Worm (Caenorhabditis elegans) whole organism, early embryonic: ENCODE results near the gene C14C10.10.

Source experiments
- F13C5.2 ChIP-seq: sonication (generic microtip); optimal IDR thresholded peaks from 2 replicates; lab custom pipeline; 2017; ENCODE audit warnings: mild to moderate bottlenecking, missing genetic modification characterization, inconsistent platforms, missing compliant biosample characterization
- aly-1 ChIP-seq: sonication (generic microtip); optimal IDR thresholded peaks from 2 replicates; lab custom pipeline; 2016; ENCODE audit warnings: missing genetic modification characterization, missing compliant biosample characterization
- ama-1 ChIP-seq: fragments of 150-350 bp; optimal IDR thresholded peaks from 2 replicates; lab custom pipeline; 2014

DNA sequence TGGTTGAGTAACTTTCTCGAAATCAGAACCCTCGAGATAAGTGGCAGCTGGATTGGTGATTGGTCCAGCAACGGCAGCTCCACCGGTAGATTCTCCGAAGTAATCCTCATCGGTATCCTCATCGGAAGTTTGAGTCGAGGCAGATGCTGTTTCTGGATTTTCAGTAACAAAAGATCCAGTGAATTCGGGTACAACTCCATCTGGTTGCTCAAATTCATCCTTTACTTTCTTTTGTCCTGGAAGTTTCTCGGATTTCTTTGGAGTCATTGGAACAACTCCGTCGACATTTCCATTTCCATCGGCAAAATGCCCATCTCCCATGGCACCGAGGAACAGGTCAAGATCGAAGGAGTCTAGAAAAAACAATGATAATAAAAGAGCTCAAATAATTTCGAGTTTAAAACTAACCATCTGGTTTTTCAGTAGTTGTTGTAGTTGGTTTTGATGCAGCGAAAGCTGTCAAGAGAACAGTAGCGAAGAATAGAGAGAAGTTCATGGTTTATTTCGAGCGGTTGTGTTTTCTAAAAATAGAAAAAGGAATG, 46.2 kb downstream of the C14C10.10 start, which contains the start of gene F45D3.4:
- TF ChIP-seq ama-1: no peak
- TF ChIP-seq F13C5.2 (tag; lab: Kevin White, UChicago): no peak
- TF ChIP-seq aly-1 (tag; lab: Kevin White, UChicago): no peak
